Fruit fly (Drosophila melanogaster): ENCODE measurements around the gene fwe.

DNA sequence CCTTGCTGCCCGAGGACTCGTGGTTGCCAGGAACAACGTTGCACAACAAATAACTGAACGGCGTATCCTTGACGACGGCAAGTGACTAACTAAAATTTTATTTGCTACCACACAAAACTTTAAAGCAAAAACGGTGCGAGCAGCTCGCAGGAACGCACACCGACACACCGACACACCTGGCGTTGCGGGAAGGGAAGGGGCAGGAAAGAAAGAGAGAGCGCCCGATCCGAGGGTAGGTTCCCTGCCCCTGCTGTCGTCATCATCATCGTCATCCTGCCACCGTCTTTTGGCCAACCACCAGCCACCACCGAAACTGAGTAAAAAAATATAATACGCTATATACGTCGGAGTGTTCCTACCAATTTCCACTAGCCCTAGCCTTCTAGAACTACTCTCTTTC lies 27.8 kb upstream of the fwe start, which contains the start of gene meru:
- TF ChIP-seq insv (optimal IDR thresholded peaks at IDR 0.05) = no peak
- no peak for TF ChIP-seq psq (optimal IDR thresholded peaks at IDR 0.05)
